Fruit fly (Drosophila melanogaster): ENCODE data around the gene CG31278.

CG31278 gene

DNA sequence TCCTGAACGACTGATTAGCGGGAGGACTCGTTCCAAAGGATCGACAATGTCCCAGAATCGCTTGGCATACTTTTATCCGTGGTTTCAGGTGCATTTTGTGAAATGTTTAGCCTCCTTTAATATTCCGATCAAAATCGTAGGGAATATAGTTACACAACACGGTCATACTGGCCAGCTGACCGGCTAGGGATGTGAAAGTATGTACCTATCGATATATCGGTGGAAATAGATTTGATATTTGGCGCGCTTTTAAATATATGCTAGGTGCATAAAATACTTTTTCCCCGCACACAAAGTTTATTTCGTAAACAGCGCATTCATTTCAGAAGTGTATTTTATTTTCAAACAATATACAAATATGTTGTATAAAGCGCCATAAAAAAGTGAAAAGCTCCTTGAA is at the start of gene CG31278:
Gene CG31278, minus strand, starts transcription at position 172 of the 400 bp plus-strand sequence.
- TF ChIP-seq insv (optimal IDR thresholded peaks at IDR 0.05) (no peak), ttk (optimal IDR thresholded peaks at IDR 0.05) (no peak), h (optimal IDR thresholded peaks at IDR 0.05) (no peak), Sin3A (optimal IDR thresholded peaks at IDR 0.05) (no peak), Myc (optimal IDR thresholded peaks at IDR 0.05) (no peak), psq (optimal IDR thresholded peaks at IDR 0.05) (no peak)

DNA sequence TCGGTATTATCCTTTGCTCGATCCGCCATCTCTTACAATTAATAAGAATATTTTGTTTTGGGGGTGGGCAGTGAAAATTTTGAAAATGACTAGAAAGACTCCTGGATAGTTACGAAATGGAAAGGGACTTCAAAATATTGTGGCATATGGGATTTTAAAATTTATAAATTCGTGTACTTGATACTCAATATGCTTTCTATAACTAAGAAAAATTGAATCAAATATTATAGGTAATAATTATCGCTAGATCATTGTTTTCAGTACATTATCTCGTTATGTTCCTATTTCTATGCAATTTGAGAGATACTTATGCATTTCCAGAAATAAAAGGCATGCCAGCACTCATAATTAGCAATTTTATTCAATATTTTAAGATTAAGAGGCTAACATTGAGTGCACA is 47.4 kb upstream of the CG31278 start, which contains the start of gene CG14691:
Gene CG14691, minus strand, starts transcription at position 101 of the 400 bp plus-strand sequence.
- no peak for TF ChIP-seq ttk (optimal IDR thresholded peaks at IDR 0.05)
- TF ChIP-seq psq (optimal IDR thresholded peaks at IDR 0.05), result no peak
- no peak for TF ChIP-seq Sin3A (optimal IDR thresholded peaks at IDR 0.05)
- TF ChIP-seq insv (optimal IDR thresholded peaks at IDR 0.05), result no peak
- no peak for TF ChIP-seq h (optimal IDR thresholded peaks at IDR 0.05)
- TF ChIP-seq Myc (optimal IDR thresholded peaks at IDR 0.05), result no peak

DNA sequence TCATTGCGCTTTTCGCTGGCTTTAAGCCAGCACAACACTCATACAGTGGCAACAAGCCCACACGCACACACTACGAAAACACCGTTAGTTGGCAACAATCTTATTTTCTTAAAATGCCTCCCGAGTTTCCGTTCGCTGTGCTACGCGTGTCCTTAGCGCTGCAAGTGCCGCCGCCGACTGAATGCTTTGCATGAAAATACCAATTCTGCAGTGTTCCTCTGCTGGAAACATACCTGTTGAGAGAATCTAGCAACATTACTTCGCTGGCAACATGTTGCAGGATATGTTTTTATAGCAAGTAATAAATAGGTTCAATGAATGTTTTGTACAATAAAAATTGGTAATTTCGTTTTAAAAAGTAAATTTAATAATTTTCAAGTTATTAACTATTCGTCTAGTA is 42.9 kb upstream of the CG31278 start, which contains the start of gene TkR86C:
Gene TkR86C, minus strand, starts transcription at position 168 of the 400 bp plus-strand sequence.
- TF ChIP-seq Myc (optimal IDR thresholded peaks at IDR 0.05) (no peak), insv (optimal IDR thresholded peaks at IDR 0.05) (no peak)

DNA sequence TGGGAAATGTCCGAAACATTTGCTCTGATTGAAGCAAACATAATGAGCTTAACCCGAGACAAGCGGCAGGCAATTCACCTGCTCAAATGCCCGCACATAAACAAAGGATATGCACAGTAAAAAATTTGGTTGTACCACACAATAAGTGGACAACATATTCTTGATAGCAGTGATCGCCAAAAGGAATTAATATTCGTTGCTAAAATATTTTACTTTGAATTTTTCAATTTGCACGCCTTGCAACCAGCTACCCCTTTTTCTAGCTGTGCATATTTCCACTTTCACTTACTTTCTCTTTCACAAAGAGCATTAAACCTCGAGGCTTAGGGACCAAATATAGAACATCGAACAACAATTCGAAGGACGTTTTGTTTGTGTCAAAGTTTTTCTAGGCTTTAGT is 39.5 kb upstream of the CG31278 start:
- no peak for TF ChIP-seq insv (optimal IDR thresholded peaks at IDR 0.05)
- no peak for TF ChIP-seq psq (optimal IDR thresholded peaks at IDR 0.05)
- TF ChIP-seq ttk (optimal IDR thresholded peaks at IDR 0.05), result no peak
- no peak for TF ChIP-seq Sin3A (optimal IDR thresholded peaks at IDR 0.05)
- TF ChIP-seq Myc (optimal IDR thresholded peaks at IDR 0.05), result no peak
- TF ChIP-seq h (optimal IDR thresholded peaks at IDR 0.05), result no peak

DNA sequence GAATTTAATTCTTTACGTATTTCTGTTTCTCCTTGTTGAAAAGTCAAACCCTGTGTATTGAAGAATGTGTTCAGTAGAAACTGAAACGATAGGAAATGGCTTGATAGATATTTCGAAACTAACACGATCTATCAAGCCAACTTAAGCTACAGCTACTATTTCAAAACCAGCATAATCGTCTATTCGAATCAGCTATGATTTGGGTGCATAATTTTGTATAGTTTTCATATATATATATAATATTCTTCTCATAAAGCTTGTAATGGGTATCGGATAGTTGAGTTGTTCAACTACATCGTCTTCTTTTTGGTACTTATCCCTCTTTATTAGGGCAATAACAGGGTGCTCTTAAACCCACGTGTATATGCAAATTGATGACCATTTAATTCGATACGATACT is 27.7 kb upstream of the CG31278 start, which contains the start of gene tomboy20:
Gene tomboy20, minus strand, starts transcription at position 101 of the 400 bp plus-strand sequence.
- TF ChIP-seq Myc (optimal IDR thresholded peaks at IDR 0.05) (no peak), h (optimal IDR thresholded peaks at IDR 0.05) (no peak), Sin3A (optimal IDR thresholded peaks at IDR 0.05) (no peak), ttk (optimal IDR thresholded peaks at IDR 0.05) (no peak), psq (optimal IDR thresholded peaks at IDR 0.05) (no peak), insv (optimal IDR thresholded peaks at IDR 0.05) (no peak)

DNA sequence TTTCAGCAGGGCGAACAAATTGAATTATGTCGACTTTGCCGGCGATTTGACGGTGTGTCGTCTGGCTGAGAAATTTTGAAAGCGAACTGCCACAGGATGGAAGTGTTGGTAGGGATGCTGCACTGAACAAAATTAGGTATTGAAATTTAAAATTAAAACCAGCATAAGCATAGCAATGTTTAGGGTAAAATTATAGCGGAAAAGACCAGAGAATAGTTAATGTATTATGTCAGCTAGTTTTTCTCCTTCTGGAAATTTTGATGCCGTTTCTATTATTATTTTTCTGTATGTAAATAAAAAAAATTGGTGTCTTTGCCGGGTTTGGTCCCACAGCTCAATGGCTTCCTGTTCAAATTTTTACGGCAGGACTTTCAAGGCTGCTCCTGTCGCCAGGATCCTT is 18.6 kb upstream of the CG31278 start:
- TF ChIP-seq insv (optimal IDR thresholded peaks at IDR 0.05) (no peak), ttk (optimal IDR thresholded peaks at IDR 0.05) (no peak), psq (optimal IDR thresholded peaks at IDR 0.05) (no peak), h (optimal IDR thresholded peaks at IDR 0.05) (no peak), Myc (optimal IDR thresholded peaks at IDR 0.05) (no peak), Sin3A (optimal IDR thresholded peaks at IDR 0.05) (no peak)

DNA sequence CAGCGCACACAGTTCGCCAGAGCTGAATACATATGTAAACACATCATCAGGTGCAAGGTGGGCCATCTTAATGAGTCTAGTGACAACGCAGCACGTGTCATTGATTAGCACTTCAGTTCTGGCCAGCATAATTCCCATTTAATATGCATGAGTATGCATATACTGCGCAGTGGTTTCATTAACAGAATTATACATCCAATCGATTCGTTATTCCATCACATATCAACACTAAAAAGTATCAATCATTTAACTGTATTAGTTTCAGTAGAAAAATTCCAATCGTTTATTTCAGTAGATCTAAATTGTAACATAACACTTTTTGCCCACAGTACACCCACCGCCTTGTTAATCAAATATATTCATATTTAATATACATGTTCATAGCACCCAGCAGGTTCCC is 6.4 kb upstream of the CG31278 start, which contains the start of gene CG4073:
Gene CG4073, plus strand, starts transcription at position 301 of the 400 bp plus-strand sequence.
- TF ChIP-seq Myc (optimal IDR thresholded peaks at IDR 0.05) (no peak), psq (optimal IDR thresholded peaks at IDR 0.05) (no peak), Sin3A (optimal IDR thresholded peaks at IDR 0.05) (no peak), ttk (optimal IDR thresholded peaks at IDR 0.05) (no peak), h (optimal IDR thresholded peaks at IDR 0.05) (no peak), insv (optimal IDR thresholded peaks at IDR 0.05) (no peak)

DNA sequence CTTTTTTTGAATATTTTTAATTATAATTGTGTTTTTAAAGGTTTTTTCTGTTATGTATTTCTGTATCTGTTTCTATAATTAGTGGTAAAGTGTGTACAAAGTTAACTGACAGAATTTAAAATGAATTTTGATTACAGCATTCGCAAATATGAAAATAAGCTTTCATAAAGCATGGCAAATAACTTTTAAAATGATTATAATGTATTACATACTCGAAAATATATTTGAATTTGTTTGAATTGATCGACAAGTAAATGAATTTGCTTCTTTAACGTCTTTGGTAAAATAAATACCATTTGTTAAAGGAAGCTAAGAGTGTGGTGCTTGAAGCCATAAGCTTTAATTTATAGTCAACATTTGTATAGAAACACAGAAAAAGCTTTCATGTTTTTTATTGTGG is 3.0 kb upstream of the CG31278 start, which contains the start of gene CG14689:
Gene CG14689, minus strand, starts transcription at position 101 of the 400 bp plus-strand sequence.
- TF ChIP-seq ttk (optimal IDR thresholded peaks at IDR 0.05) (no peak), Sin3A (optimal IDR thresholded peaks at IDR 0.05) (no peak), h (optimal IDR thresholded peaks at IDR 0.05) (no peak), insv (optimal IDR thresholded peaks at IDR 0.05) (no peak), psq (optimal IDR thresholded peaks at IDR 0.05) (no peak), Myc (optimal IDR thresholded peaks at IDR 0.05) (no peak)

DNA sequence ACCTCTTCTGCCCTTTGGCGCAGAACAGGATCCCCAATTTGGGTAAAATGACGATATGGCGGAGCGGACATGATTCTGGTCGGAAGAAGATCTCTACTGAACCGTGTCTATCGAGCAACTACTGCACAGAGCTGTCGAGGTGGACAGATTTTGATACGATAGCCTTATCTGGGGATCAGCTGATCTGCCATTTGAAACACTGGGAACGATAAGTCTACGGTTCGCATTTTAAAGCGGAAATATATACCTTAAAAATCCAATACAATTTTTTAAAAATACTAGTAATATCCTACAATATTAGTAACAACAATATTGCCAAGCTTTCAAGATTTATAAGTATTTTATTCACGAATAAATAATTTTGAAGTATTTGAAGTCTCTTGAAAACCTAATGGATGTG is 1.1 kb upstream of the CG31278 start, which contains the start of gene CG31373:
Gene CG31373, minus strand, starts transcription at position 101 of the 400 bp plus-strand sequence.
- TF ChIP-seq h (optimal IDR thresholded peaks at IDR 0.05) (no peak), ttk (optimal IDR thresholded peaks at IDR 0.05) (no peak), Myc (optimal IDR thresholded peaks at IDR 0.05) (no peak), insv (optimal IDR thresholded peaks at IDR 0.05) (no peak), Sin3A (optimal IDR thresholded peaks at IDR 0.05) (no peak), psq (optimal IDR thresholded peaks at IDR 0.05) (no peak)

DNA sequence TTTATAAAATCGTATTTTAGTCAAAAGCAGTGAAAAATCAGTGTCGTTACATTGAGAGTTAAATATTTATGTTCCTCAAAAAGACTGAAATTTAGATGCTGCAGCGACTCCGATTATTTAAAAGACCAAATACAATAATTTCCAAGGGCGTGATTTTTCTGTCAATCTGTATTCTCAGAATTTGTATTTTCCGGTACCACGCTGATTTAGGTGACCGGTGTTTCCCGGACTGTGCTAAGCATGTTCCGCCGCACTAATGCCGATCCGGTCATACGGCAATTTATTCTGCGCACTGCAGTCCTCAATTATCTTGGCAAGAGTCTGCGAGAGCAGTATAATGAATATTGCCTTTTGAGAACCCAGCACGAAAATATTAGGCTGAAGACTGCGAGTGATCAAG is 1.4 kb downstream of the CG31278 start, which contains the start of the genes CG31467 and CG14684:
Gene CG31467, minus strand, starts transcription at position 101 of the 400 bp plus-strand sequence.
Gene CG14684, plus strand, starts transcription at position 212 of the 400 bp plus-strand sequence.
- TF ChIP-seq Myc (optimal IDR thresholded peaks at IDR 0.05) (no peak), psq (optimal IDR thresholded peaks at IDR 0.05) (no peak), Sin3A (optimal IDR thresholded peaks at IDR 0.05) (no peak), h (optimal IDR thresholded peaks at IDR 0.05) (no peak), ttk (optimal IDR thresholded peaks at IDR 0.05) (no peak), insv (optimal IDR thresholded peaks at IDR 0.05) (no peak)

DNA sequence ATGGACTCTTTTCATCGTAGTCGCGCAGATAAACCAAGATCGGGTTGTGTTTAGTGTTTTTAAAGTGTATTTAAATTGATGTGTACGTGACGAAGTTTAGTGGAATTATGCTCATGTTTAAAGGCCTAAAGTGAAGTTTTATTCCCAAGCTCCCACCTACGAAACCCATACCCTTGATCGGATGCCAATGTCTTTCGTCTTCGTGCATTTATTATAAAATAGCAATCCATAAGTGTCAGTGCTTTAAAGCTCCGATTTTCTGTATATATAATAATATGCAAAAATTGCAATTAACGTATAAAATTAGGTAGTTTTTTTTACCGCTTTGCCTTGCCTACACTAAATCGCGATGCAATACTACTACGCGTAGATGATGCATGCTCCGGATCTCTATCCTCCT is 3.2 kb downstream of the CG31278 start, which contains the start of gene CG31391:
Gene CG31391, minus strand, starts transcription at position 101 of the 400 bp plus-strand sequence.
- TF ChIP-seq psq (optimal IDR thresholded peaks at IDR 0.05) (no peak), ttk (optimal IDR thresholded peaks at IDR 0.05) (no peak), h (optimal IDR thresholded peaks at IDR 0.05) (no peak), Sin3A (optimal IDR thresholded peaks at IDR 0.05) (no peak), Myc (optimal IDR thresholded peaks at IDR 0.05) (no peak), insv (optimal IDR thresholded peaks at IDR 0.05) (no peak)

DNA sequence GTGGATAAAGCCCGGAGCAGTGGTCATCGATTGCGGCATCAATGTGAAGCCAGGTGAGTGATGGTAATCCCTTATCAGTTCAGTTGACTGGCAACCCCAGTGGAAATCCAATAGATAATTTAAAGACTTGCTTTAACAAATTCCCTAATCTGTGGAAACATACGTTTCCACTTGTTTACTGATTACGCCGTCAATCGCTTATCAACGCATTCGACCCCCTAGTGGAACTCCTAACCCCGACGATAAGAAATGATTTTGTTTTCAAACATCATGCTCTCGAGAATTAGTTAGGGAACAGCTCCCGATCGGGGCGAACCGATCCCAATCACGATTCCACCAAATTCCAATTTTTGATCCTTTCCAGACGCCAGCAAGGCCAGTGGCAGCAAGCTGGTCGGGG is 7.5 kb downstream of the CG31278 start:
- TF ChIP-seq ttk (optimal IDR thresholded peaks at IDR 0.05), result no peak
- TF ChIP-seq psq (optimal IDR thresholded peaks at IDR 0.05), result no peak
- TF ChIP-seq insv (optimal IDR thresholded peaks at IDR 0.05), result no peak
- no peak for TF ChIP-seq Sin3A (optimal IDR thresholded peaks at IDR 0.05)
- no peak for TF ChIP-seq Myc (optimal IDR thresholded peaks at IDR 0.05)
- no peak for TF ChIP-seq h (optimal IDR thresholded peaks at IDR 0.05)

All from Kc167 (cell line).